Worm (Caenorhabditis elegans) whole organism, early embryonic: ENCODE measurements around the gene popl-5.

Experiments
- B0310.2 ChIP-seq: sonication (generic microtip); optimal IDR thresholded peaks from 2 replicates; lab custom pipeline; 2016; ENCODE audit warnings: mild to moderate bottlenecking, missing genetic modification characterization, missing compliant biosample characterization
- aly-1 ChIP-seq: sonication (generic microtip); optimal IDR thresholded peaks from 2 replicates; lab custom pipeline; 2016; ENCODE audit warnings: missing genetic modification characterization, missing compliant biosample characterization
- ama-1 ChIP-seq: fragments of 150-350 bp; optimal IDR thresholded peaks from 2 replicates; lab custom pipeline; 2014
- ceh-13 ChIP-seq: fragments of 200-800 bp; sonication (Bioruptor generic); optimal IDR thresholded peaks from 2 replicates; lab custom pipeline; 2018; ENCODE audit warnings: mild to moderate bottlenecking, missing genetic modification characterization, missing compliant biosample characterization
- ceh-36 ChIP-seq: sonication (generic microtip); optimal IDR thresholded peaks from 2 replicates; lab custom pipeline; 2016; ENCODE audit warnings: missing genetic modification characterization, inconsistent platforms, missing compliant biosample characterization
- flt-1 ChIP-seq: fragments of 200-800 bp; sonication (Bioruptor generic); IDR thresholded peaks from 2 replicates; pipeline ENCODE4 v1.3.6; 2022; ENCODE audit warnings: missing genetic modification characterization, missing compliant biosample characterization
- hmbx-1 ChIP-seq: sonication (generic microtip); optimal IDR thresholded peaks from 2 replicates; lab custom pipeline; 2016; ENCODE audit warnings: mild to moderate bottlenecking, missing genetic modification characterization, missing compliant biosample characterization
- hmg-4 ChIP-seq: fragments of 200-800 bp; sonication (Bioruptor generic); optimal IDR thresholded peaks from 2 replicates; lab custom pipeline; 2018; ENCODE audit warnings: mild to moderate bottlenecking, missing genetic modification characterization, missing compliant biosample characterization
- hnd-1 ChIP-seq: sonication (generic microtip); optimal IDR thresholded peaks from 2 replicates; lab custom pipeline; 2016; ENCODE audit warnings: missing genetic modification characterization, missing compliant biosample characterization
- pes-1 ChIP-seq: fragments of 200-800 bp; sonication (Bioruptor generic); IDR thresholded peaks from 2 replicates; pipeline ENCODE4 v1.3.6; 2022; ENCODE audit warnings: missing genetic modification reagents, missing genetic modification characterization, missing compliant biosample characterization
- scrt-1 ChIP-seq: fragments of 200-800 bp; sonication (Bioruptor generic); IDR thresholded peaks from 2 replicates; pipeline ENCODE4 v1.3.6; 2022; ENCODE audit warnings: missing genetic modification characterization, missing compliant biosample characterization
- sea-1 ChIP-seq: fragments of 200-800 bp; sonication (Bioruptor generic); conservative IDR thresholded peaks from 2 replicates; pipeline ENCODE4 v1.3.6; 2022; ENCODE audit warnings: missing genetic modification characterization, missing compliant biosample characterization
- tbx-37 ChIP-seq: fragments of 200-800 bp; sonication (Bioruptor generic); conservative IDR thresholded peaks from 2 replicates; pipeline ENCODE4 v1.3.6; 2022; ENCODE audit warnings: missing genetic modification reagents, missing genetic modification characterization, missing compliant biosample characterization
- tra-4 ChIP-seq: sonication (generic microtip); optimal IDR thresholded peaks from 2 replicates; lab custom pipeline; 2017; ENCODE audit warnings: missing genetic modification characterization, missing compliant biosample characterization

ce11 chrIII:11505213-11505612, 18.1 kb upstream of the popl-5 start, which contains the start of the genes Y66D12A.21 and spe-6:
- TF ChIP-seq scrt-1 = no peak
- no peak for TF ChIP-seq ama-1
- TF ChIP-seq hnd-1 (tag; lab: Kevin White, UChicago) = no peak
- no peak for TF ChIP-seq pes-1 (GFP tag; lab: Robert Waterston, UW)
- no peak for TF ChIP-seq hmbx-1 (tag; lab: Kevin White, UChicago)
- TF ChIP-seq B0310.2 = no peak
- no peak for TF ChIP-seq tra-4 (tag; lab: Kevin White, UChicago)
- TF ChIP-seq ceh-13 (GFP tag; lab: Kevin White, UChicago) = no peak
- TF ChIP-seq hmg-4 = no peak
- TF ChIP-seq ceh-36 (tag; lab: Kevin White, UChicago) = no peak
- no peak for TF ChIP-seq tbx-37 (GFP tag; lab: Robert Waterston, UW)
- no peak for TF ChIP-seq aly-1 (tag; lab: Kevin White, UChicago)
- no peak for TF ChIP-seq flt-1 (GFP tag; lab: Robert Waterston, UW)
- TF ChIP-seq sea-1 (GFP tag; lab: Robert Waterston, UW) = no peak
